Fruit fly (Drosophila melanogaster) whole organism, embryonic: Measurements from ENCODE around the gene bun.

Experiments used
- Abd-B ChIP-seq: fragments of 200-800 bp; sonication (Bioruptor generic); optimal IDR thresholded peaks from 2 replicates; lab custom pipeline; 2018; ENCODE audit warnings: missing biosample characterization, mild to moderate bottlenecking, missing genetic modification characterization, moderate library complexity
- BEAF-32 ChIP-seq: fragments of 200-800 bp; sonication (Bioruptor generic); optimal IDR thresholded peaks from 3 replicates; lab custom pipeline; 2017; ENCODE audit warnings: missing biosample characterization, missing genetic modification characterization, mild to moderate bottlenecking, moderate library complexity, missing genetic modification reagents
- CG10959 ChIP-seq: fragments of 200-800 bp; sonication (Bioruptor generic); IDR thresholded peaks from 2 replicates; pipeline ENCODE4 v1.3.6; 2022; ENCODE audit warnings: missing biosample characterization, missing genetic modification characterization
- CG11085 ChIP-seq: fragments of 200-800 bp; sonication (Bioruptor generic); IDR thresholded peaks from 2 replicates; pipeline ENCODE4 v1.3.6; 2022; ENCODE audit warnings: missing biosample characterization, missing genetic modification characterization
- CG12155 ChIP-seq: fragments of 200-800 bp; sonication (Bioruptor generic); optimal IDR thresholded peaks from 3 replicates; lab custom pipeline; 2016; ENCODE audit warnings: missing biosample characterization, missing genetic modification characterization
- CG2678 ChIP-seq: fragments of 200-800 bp; sonication (Bioruptor generic); optimal IDR thresholded peaks from 3 replicates; lab custom pipeline; 2019; ENCODE audit warnings: missing biosample characterization, mild to moderate bottlenecking, missing genetic modification characterization, moderate library complexity
- CG32532 ChIP-seq: fragments of 200-800 bp; sonication (Bioruptor generic); IDR thresholded peaks from 2 replicates; pipeline ENCODE4 v1.3.6; 2022; ENCODE audit warnings: missing biosample characterization, missing genetic modification characterization
- CG32767 ChIP-seq: fragments of 200-800 bp; sonication (Bioruptor generic); IDR thresholded peaks from 2 replicates; pipeline ENCODE4 v1.3.6; 2022; ENCODE audit warnings: missing biosample characterization, missing genetic modification characterization
- CG4707 ChIP-seq: fragments of 200-800 bp; sonication (Bioruptor generic); optimal IDR thresholded peaks from 2 replicates; lab custom pipeline; 2018; ENCODE audit warnings: missing biosample characterization, mild to moderate bottlenecking, missing genetic modification characterization, moderate library complexity
- CG4854 ChIP-seq: fragments of 200-800 bp; sonication (Bioruptor generic); optimal IDR thresholded peaks from 2 replicates; lab custom pipeline; 2016; ENCODE audit warnings: missing biosample characterization, missing genetic modification characterization, inconsistent platforms
- CG5245 ChIP-seq: fragments of 200-800 bp; sonication (Bioruptor generic); optimal IDR thresholded peaks from 3 replicates; lab custom pipeline; 2016; ENCODE audit warnings: missing biosample characterization, missing genetic modification characterization
- CG6254 ChIP-seq: fragments of 200-800 bp; sonication (Bioruptor generic); optimal IDR thresholded peaks from 3 replicates; lab custom pipeline; 2017; ENCODE audit warnings: mild to moderate bottlenecking, missing biosample characterization, missing genetic modification reagents, missing genetic modification characterization
- CG6683 ChIP-seq: fragments of 200-800 bp; sonication (Bioruptor generic); optimal IDR thresholded peaks from 2 replicates; lab custom pipeline; 2017; ENCODE audit warnings: missing biosample characterization, mild to moderate bottlenecking, missing genetic modification characterization, missing genetic modification reagents
- CG8281 ChIP-seq: fragments of 200-800 bp; sonication (Bioruptor generic); optimal IDR thresholded peaks from 2 replicates; lab custom pipeline; 2018; ENCODE audit warnings: missing biosample characterization, mild to moderate bottlenecking, missing genetic modification characterization, moderate library complexity
- CG8359 ChIP-seq: fragments of 200-800 bp; sonication (Bioruptor generic); optimal IDR thresholded peaks from 2 replicates; lab custom pipeline; 2017; ENCODE audit warnings: missing biosample characterization, mild to moderate bottlenecking, missing genetic modification characterization, borderline replicate concordance
- CG8765 ChIP-seq: fragments of 200-800 bp; sonication (Bioruptor generic); IDR thresholded peaks from 2 replicates; pipeline ENCODE4 v1.3.6; 2022; ENCODE audit warnings: missing biosample characterization, missing genetic modification characterization
- CG9797 ChIP-seq: fragments of 200-800 bp; sonication (Bioruptor generic); optimal IDR thresholded peaks from 3 replicates; lab custom pipeline; 2018; ENCODE audit warnings: missing biosample characterization, mild to moderate bottlenecking, missing genetic modification characterization
- D ChIP-seq, 2 experiments: fragments of 200-800 bp in 1 of 2; fragments of >200 bp in 1 of 2; sonication (Bioruptor generic) in 1 of 2; optimal IDR thresholded peaks; 2 replicates in 1 of 2; 3 replicates in 1 of 2; lab custom pipeline; 2017; ENCODE audit warnings: mild to moderate bottlenecking in 1 of 2, missing biosample characterization in 1 of 2, missing genetic modification characterization in 1 of 2, missing genetic modification reagents in 1 of 2
- Dfd ChIP-seq, 2 experiments: fragments of >200 bp; optimal IDR thresholded peaks; 2 replicates each; lab custom pipeline; 2017; ENCODE audit warnings: missing biosample characterization in 2 of 2, missing genetic modification characterization in 2 of 2
- Dref ChIP-seq: fragments of 200-800 bp; sonication (Bioruptor generic); IDR thresholded peaks from 2 replicates; pipeline ENCODE4 v1.3.6; 2022; ENCODE audit warnings: missing biosample characterization, missing genetic modification characterization
- Hey ChIP-seq: fragments of 200-800 bp; sonication (Bioruptor generic); optimal IDR thresholded peaks from 3 replicates; lab custom pipeline; 2018; ENCODE audit warnings: missing biosample characterization, mild to moderate bottlenecking, missing genetic modification characterization
- Hr3 ChIP-seq: fragments of 200-800 bp; sonication (Bioruptor generic); optimal IDR thresholded peaks from 3 replicates; lab custom pipeline; 2016; ENCODE audit warnings: missing biosample characterization, missing genetic modification characterization
- Hr51 ChIP-seq, 2 experiments: fragments of 200-800 bp; sonication (Bioruptor generic); optimal IDR thresholded peaks; 2 replicates in 1 of 2; 3 replicates in 1 of 2; lab custom pipeline; 2016 to 2018; ENCODE audit warnings: missing biosample characterization in 2 of 2, missing genetic modification characterization in 2 of 2, mild to moderate bottlenecking in 1 of 2, moderate library complexity in 1 of 2
- MBD-R2 ChIP-seq: fragments of 200-800 bp; sonication (Bioruptor generic); IDR thresholded peaks from 2 replicates; pipeline ENCODE4 v1.3.6; 2022; ENCODE audit warnings: missing biosample characterization, missing genetic modification characterization
- Pdp1 ChIP-seq, 2 experiments: fragments of 200-800 bp; sonication (Bioruptor generic); optimal IDR thresholded peaks; 3 replicates each; lab custom pipeline; 2016; ENCODE audit warnings: missing biosample characterization in 2 of 2, missing genetic modification characterization in 2 of 2, mild to moderate bottlenecking in 1 of 2, moderate library complexity in 1 of 2
- Ravus ChIP-seq: fragments of 200-800 bp; sonication (Bioruptor generic); IDR thresholded peaks from 2 replicates; pipeline ENCODE4 v1.3.6; 2022; ENCODE audit warnings: missing biosample characterization, missing genetic modification characterization
- Rfx ChIP-seq: fragments of 200-800 bp; sonication (Bioruptor generic); IDR thresholded peaks from 2 replicates; pipeline ENCODE4 v1.3.6; 2022; ENCODE audit warnings: missing biosample characterization, missing genetic modification characterization
- Ssrp ChIP-seq: fragments of 200-800 bp; sonication (Bioruptor generic); optimal IDR thresholded peaks from 2 replicates; lab custom pipeline; 2018; ENCODE audit warnings: missing biosample characterization, mild to moderate bottlenecking, missing genetic modification characterization, moderate library complexity
- Taf1 ChIP-seq: fragments of 200-800 bp; sonication (Bioruptor generic); IDR thresholded peaks from 2 replicates; pipeline ENCODE4 v1.3.6; 2022; ENCODE audit warnings: missing biosample characterization, missing genetic modification characterization
- Tbp ChIP-seq: fragments of >200 bp; optimal IDR thresholded peaks from 2 replicates; lab custom pipeline; 2018; ENCODE audit warnings: missing biosample characterization, missing genetic modification characterization
- YL-1 ChIP-seq: fragments of 200-800 bp; sonication (Bioruptor generic); optimal IDR thresholded peaks from 3 replicates; lab custom pipeline; 2017; ENCODE audit warnings: missing biosample characterization, mild to moderate bottlenecking, missing genetic modification characterization
- bbx ChIP-seq: fragments of 200-800 bp; sonication (Bioruptor generic); IDR thresholded peaks from 2 replicates; pipeline ENCODE4 v1.3.6; 2022; ENCODE audit warnings: missing biosample characterization, missing genetic modification characterization; ENCODE audit not compliant: partially characterized antibody
- crp ChIP-seq, 2 experiments: fragments of 200-800 bp; sonication (Bioruptor generic); optimal IDR thresholded peaks; 2 replicates in 1 of 2; 3 replicates in 1 of 2; lab custom pipeline; 2017; ENCODE audit warnings: missing biosample characterization in 2 of 2, missing genetic modification characterization in 2 of 2, mild to moderate bottlenecking in 1 of 2, moderate library complexity in 1 of 2
- disco-r ChIP-seq: fragments of 200-800 bp; sonication (Bioruptor generic); optimal IDR thresholded peaks from 2 replicates; lab custom pipeline; 2016; ENCODE audit warnings: missing biosample characterization, missing genetic modification characterization
- dmrt99B ChIP-seq: fragments of 200-800 bp; sonication (Bioruptor generic); optimal IDR thresholded peaks from 2 replicates; lab custom pipeline; 2018; ENCODE audit warnings: missing biosample characterization, mild to moderate bottlenecking, missing genetic modification characterization, moderate library complexity
- en ChIP-seq: fragments of 200-800 bp; sonication (Bioruptor generic); optimal IDR thresholded peaks from 2 replicates; lab custom pipeline; 2016; ENCODE audit warnings: missing biosample characterization, missing genetic modification characterization
- eve ChIP-seq, 2 experiments: fragments of >200 bp; optimal IDR thresholded peaks; 2 replicates each; lab custom pipeline; 2017; ENCODE audit warnings: missing biosample characterization in 2 of 2, missing genetic modification characterization in 2 of 2
- her ChIP-seq: fragments of 200-800 bp; sonication (Bioruptor generic); optimal IDR thresholded peaks from 2 replicates; lab custom pipeline; 2016; ENCODE audit warnings: missing biosample characterization, missing genetic modification characterization
- jing ChIP-seq: fragments of 200-800 bp; sonication (Bioruptor generic); optimal IDR thresholded peaks from 2 replicates; lab custom pipeline; 2018; ENCODE audit warnings: missing biosample characterization, mild to moderate bottlenecking, missing genetic modification characterization
- lmd ChIP-seq: fragments of 200-800 bp; sonication (Bioruptor generic); IDR thresholded peaks from 2 replicates; pipeline ENCODE4 v1.3.6; 2022; ENCODE audit warnings: missing biosample characterization, missing genetic modification characterization
- odd ChIP-seq: fragments of 200-800 bp; sonication (Bioruptor generic); optimal IDR thresholded peaks from 2 replicates; lab custom pipeline; 2017; ENCODE audit warnings: missing biosample characterization, mild to moderate bottlenecking, missing genetic modification characterization
- pros ChIP-seq: fragments of 200-800 bp; sonication (Bioruptor generic); optimal IDR thresholded peaks from 3 replicates; lab custom pipeline; 2019; ENCODE audit warnings: missing biosample characterization, mild to moderate bottlenecking, missing genetic modification characterization, moderate library complexity
- stwl ChIP-seq: fragments of 200-800 bp; sonication (Bioruptor generic); optimal IDR thresholded peaks from 3 replicates; lab custom pipeline; 2018; ENCODE audit warnings: missing biosample characterization, mild to moderate bottlenecking, missing genetic modification characterization, moderate library complexity
- tx ChIP-seq: fragments of 200-800 bp; sonication (Bioruptor generic); optimal IDR thresholded peaks from 2 replicates; lab custom pipeline; 2016; ENCODE audit warnings: missing biosample characterization, missing genetic modification characterization
- wek ChIP-seq: fragments of 200-800 bp; sonication (Bioruptor generic); optimal IDR thresholded peaks from 3 replicates; lab custom pipeline; 2018; ENCODE audit warnings: missing biosample characterization, mild to moderate bottlenecking, missing genetic modification characterization, moderate library complexity
- wor ChIP-seq: fragments of 200-800 bp; sonication (Bioruptor generic); IDR thresholded peaks from 2 replicates; pipeline ENCODE4 v1.3.6; 2022; ENCODE audit warnings: missing biosample characterization, missing genetic modification characterization

Gene bun

dm6 chr2L:12529029-12529948 lies 17.1 kb downstream of the bun start (continued):
- peak; percentile 34 for TF ChIP-seq CG32532
- no peak for TF ChIP-seq CG2678
- no peak for TF ChIP-seq D (optimal IDR thresholded peaks at IDR 0.05; lab: Kevin White, UChicago)
- TF ChIP-seq D (GFP tag; optimal IDR thresholded peaks at IDR 0.05; lab: Kevin White, UChicago), result no peak
- TF ChIP-seq CG9797, result no peak
- TF ChIP-seq CG5245, result no peak
- peak in 1 of 2 experiments; percentile 51 for TF ChIP-seq Hr51 (GFP tag; optimal IDR thresholded peaks at IDR 0.05; lab: Kevin White, UChicago)
- TF ChIP-seq dmrt99B, result peak; percentile 54
- no peak for TF ChIP-seq crp (GFP tag; optimal IDR thresholded peaks at IDR 0.05; lab: Kevin White, UChicago)
- no peak for TF ChIP-seq YL-1 (GFP tag; lab: Kevin White, UChicago)
- TF ChIP-seq CG8765 (GFP tag; lab: Robert Waterston, UW), result no peak
- no peak for TF ChIP-seq Tbp (GFP tag; lab: Kevin White, UChicago)
- no peak; the same call in 1 of the 2 replicates for TF ChIP-seq bbx (GFP tag; lab: Robert Waterston, UW)
- peak; percentile 79 for TF ChIP-seq Hey
- no peak for TF ChIP-seq jing (GFP tag; lab: Kevin White, UChicago)
- peak; percentile 63 for TF ChIP-seq Abd-B
- peak in 1 of 2 experiments; percentile 68 for TF ChIP-seq eve (GFP tag; optimal IDR thresholded peaks at IDR 0.05; lab: Kevin White, UChicago)
- no peak for TF ChIP-seq CG10959 (GFP tag; lab: Robert Waterston, UW)
- TF ChIP-seq CG4854 (GFP tag; lab: Kevin White, UChicago), result no peak
- TF ChIP-seq CG8359 (GFP tag; lab: Kevin White, UChicago), result no peak
- TF ChIP-seq tx, result no peak
- no peak for TF ChIP-seq CG11085 (GFP tag; lab: Robert Waterston, UW)
- TF ChIP-seq Dfd (GFP tag; optimal IDR thresholded peaks at IDR 0.05; lab: Kevin White, UChicago), result no peak
- peak; percentile 70 for TF ChIP-seq wek (GFP tag; lab: Kevin White, UChicago)
- no peak for TF ChIP-seq Dref (GFP tag; lab: Robert Waterston, UW)
- TF ChIP-seq Ssrp, result peak; percentile 38
- no peak for TF ChIP-seq wor (GFP tag; lab: Robert Waterston, UW)
- peak; percentile 66; the same call in 1 of the 2 replicates for TF ChIP-seq lmd
- no peak; the same call in 1 of the 2 replicates for TF ChIP-seq Rfx (GFP tag; lab: Robert Waterston, UW)
- TF ChIP-seq pros, result peak; percentile 74
- no peak for TF ChIP-seq CG6254
- TF ChIP-seq CG12155 (GFP tag; lab: Kevin White, UChicago), result peak; percentile 3
- no peak for TF ChIP-seq her (GFP tag; lab: Kevin White, UChicago)
- TF ChIP-seq disco-r (GFP tag; lab: Kevin White, UChicago), result no peak
- no peak for TF ChIP-seq odd (GFP tag; lab: Kevin White, UChicago)
- TF ChIP-seq Hr3 (GFP tag; lab: Kevin White, UChicago), result no peak
- no peak for TF ChIP-seq BEAF-32 (GFP tag; lab: Kevin White, UChicago)
- no peak for TF ChIP-seq MBD-R2 (GFP tag; lab: Robert Waterston, UW)
- no peak for TF ChIP-seq CG4707 (GFP tag; lab: Kevin White, UChicago)
- TF ChIP-seq en (GFP tag; lab: Kevin White, UChicago), result no peak
- TF ChIP-seq CG6683, result no peak
- 0 out of 2 replicates have a peak, but pooled peaks have one; percentile 29 for TF ChIP-seq CG32767 (GFP tag; lab: Robert Waterston, UW)
- TF ChIP-seq Taf1 (GFP tag; lab: Robert Waterston, UW), result no peak
- TF ChIP-seq Ravus (GFP tag; lab: Robert Waterston, UW), result no peak
- peak; percentile 25 to 45 for TF ChIP-seq Pdp1 (GFP tag; optimal IDR thresholded peaks at IDR 0.05; lab: Kevin White, UChicago)
- TF ChIP-seq stwl, result peak; percentile 1
- TF ChIP-seq CG8281 (tag; lab: Kevin White, UChicago), result peak; percentile 79
